Fruit fly (Drosophila melanogaster) whole organism, wandering third instar larva: ENCODE results near the gene CG43915.

Experiments used
- Myc ChIP-seq: fragments of >200 bp; optimal IDR thresholded peaks from 2 replicates; lab custom pipeline; 2017
- jim ChIP-seq: fragments of 175-275, 200-325 bp; sonication (Bioruptor generic); optimal IDR thresholded peaks from 2 replicates; lab custom pipeline; 2016; ENCODE audit warnings: missing biosample characterization, mild to moderate bottlenecking, missing genetic modification characterization
- sv ChIP-seq: fragments of 200-800 bp; sonication (Bioruptor generic); optimal IDR thresholded peaks from 3 replicates; lab custom pipeline; 2016; ENCODE audit warnings: missing biosample characterization, missing genetic modification characterization
- woc ChIP-seq: sonication (Bioruptor generic); optimal IDR thresholded peaks from 2 replicates; lab custom pipeline; 2016; ENCODE audit warnings: missing biosample characterization, mild to moderate bottlenecking, missing genetic modification characterization

DNA sequence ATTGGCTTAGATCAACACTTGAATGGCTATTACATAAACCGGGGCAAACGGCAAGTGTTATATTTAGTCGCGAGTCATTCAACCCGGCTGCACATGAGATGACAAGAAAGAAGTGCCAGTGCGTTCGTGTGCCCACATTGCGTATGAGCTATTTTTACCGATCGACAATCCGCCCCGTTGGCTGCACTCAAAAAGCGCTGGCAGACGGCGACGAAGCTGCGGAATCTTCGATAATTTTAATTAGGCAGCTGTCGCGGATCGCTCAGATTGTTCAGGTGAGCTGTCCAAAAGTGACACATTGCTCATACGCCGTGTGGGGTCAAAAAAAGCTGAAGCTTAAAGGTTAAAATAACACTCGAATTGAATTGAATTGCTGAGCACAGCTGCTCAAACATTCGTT, 38.6 kb upstream of the CG43915 start:
- TF ChIP-seq jim (GFP tag; lab: Kevin White, UChicago), result no peak
- TF ChIP-seq Myc, result no peak
- no peak for TF ChIP-seq sv (GFP tag; lab: Kevin White, UChicago)
- TF ChIP-seq woc (GFP tag; lab: Kevin White, UChicago), result no peak
